Fruit fly (Drosophila melanogaster): ENCODE data around the gene kmr.

dm6 chr3R:13684569-13685402 lies 30.2 kb upstream of the kmr start:
- TF ChIP-seq Blimp-1 (GFP tag; optimal IDR thresholded peaks at IDR 0.05) (no peak), Sox15 (GFP tag; optimal IDR thresholded peaks at IDR 0.05) (no peak), Eip93F (GFP tag; optimal IDR thresholded peaks at IDR 0.05) (no peak), achi (GFP tag; optimal IDR thresholded peaks at IDR 0.05) (no peak), fd85E (GFP tag; optimal IDR thresholded peaks at IDR 0.05) (no peak)
